Fruit fly (Drosophila melanogaster) whole organism, prepupa: ENCODE data around the gene Ppcs.
A peak's percentile ranks its signal among the peaks of the same experiment; 100 is the strongest.

Source experiments
- Blimp-1 ChIP-seq: fragments of 200-800 bp; sonication (Bioruptor generic); optimal IDR thresholded peaks from 3 replicates; lab custom pipeline; 2017; ENCODE audit warnings: missing biosample characterization, missing genetic modification characterization, mild to moderate bottlenecking, moderate library complexity, missing genetic modification reagents
- CG10631 ChIP-seq: fragments of 200-800 bp; sonication (Bioruptor generic); optimal IDR thresholded peaks from 2 replicates; lab custom pipeline; 2016; ENCODE audit warnings: missing biosample characterization, missing genetic modification characterization
- CG10669 ChIP-seq: fragments of 200-800 bp; sonication (Bioruptor generic); optimal IDR thresholded peaks from 3 replicates; lab custom pipeline; 2018; ENCODE audit warnings: missing biosample characterization, mild to moderate bottlenecking, missing genetic modification characterization, moderate library complexity
- CG11294 ChIP-seq: fragments of 200-800 bp; sonication (Bioruptor generic); IDR thresholded peaks from 2 replicates; pipeline ENCODE4 v1.3.6; 2022; ENCODE audit warnings: missing biosample characterization, missing genetic modification characterization
- CG11762 ChIP-seq: fragments of 200-800 bp; sonication (Bioruptor generic); optimal IDR thresholded peaks from 3 replicates; lab custom pipeline; 2016; ENCODE audit warnings: missing biosample characterization, missing genetic modification characterization; ENCODE audit not compliant: insufficient read depth
- CG11902 ChIP-seq: fragments of 200-800 bp; sonication (Bioruptor generic); optimal IDR thresholded peaks from 3 replicates; lab custom pipeline; 2016; ENCODE audit warnings: missing biosample characterization, missing genetic modification characterization
- CG1621 ChIP-seq: fragments of 200-800 bp; sonication (Bioruptor generic); optimal IDR thresholded peaks from 3 replicates; lab custom pipeline; 2018; ENCODE audit warnings: missing biosample characterization, mild to moderate bottlenecking, missing genetic modification characterization
- CG16779 ChIP-seq: fragments of 200-800 bp; sonication (Bioruptor generic); optimal IDR thresholded peaks from 3 replicates; lab custom pipeline; 2017; ENCODE audit warnings: missing biosample characterization, mild to moderate bottlenecking, missing genetic modification characterization
- CG3032 ChIP-seq: fragments of 200-800 bp; optimal IDR thresholded peaks from 2 replicates; lab custom pipeline; 2019; ENCODE audit warnings: missing biosample characterization, mild to moderate bottlenecking, missing genetic modification characterization, moderate library complexity
- CG32006 ChIP-seq: fragments of 200-800 bp; sonication (Bioruptor generic); optimal IDR thresholded peaks from 3 replicates; lab custom pipeline; 2017; ENCODE audit warnings: missing biosample characterization, mild to moderate bottlenecking, missing genetic modification characterization
- CG3919 ChIP-seq: fragments of 200-800 bp; sonication (Bioruptor generic); optimal IDR thresholded peaks from 3 replicates; lab custom pipeline; 2016; ENCODE audit warnings: missing biosample characterization, missing genetic modification characterization
- CG4318 ChIP-seq: fragments of 200-800 bp; sonication (Bioruptor generic); optimal IDR thresholded peaks from 3 replicates; lab custom pipeline; 2017; ENCODE audit warnings: missing biosample characterization, mild to moderate bottlenecking, missing genetic modification characterization
- CG6276 ChIP-seq: fragments of 200-800 bp; sonication (Bioruptor generic); optimal IDR thresholded peaks from 2 replicates; lab custom pipeline; 2017; ENCODE audit warnings: missing biosample characterization, mild to moderate bottlenecking, missing genetic modification characterization
- CG6792 ChIP-seq: fragments of 200-800 bp; sonication (Bioruptor generic); optimal IDR thresholded peaks from 3 replicates; lab custom pipeline; 2016; ENCODE audit warnings: missing biosample characterization, missing genetic modification characterization
- CG6808 ChIP-seq: fragments of 200-800 bp; sonication (Bioruptor generic); optimal IDR thresholded peaks from 3 replicates; lab custom pipeline; 2017; ENCODE audit warnings: missing biosample characterization, missing genetic modification characterization, mild to moderate bottlenecking, moderate library complexity, missing genetic modification reagents
- CG6854 ChIP-seq: fragments of 200-800 bp; sonication (Bioruptor generic); optimal IDR thresholded peaks from 2 replicates; lab custom pipeline; 2017; ENCODE audit warnings: missing biosample characterization, mild to moderate bottlenecking, missing genetic modification characterization
- CG7368 ChIP-seq: fragments of 200-800 bp; sonication (Bioruptor generic); optimal IDR thresholded peaks from 3 replicates; lab custom pipeline; 2016; ENCODE audit warnings: missing biosample characterization, missing genetic modification characterization
- CG8119 ChIP-seq: fragments of 200-800 bp; sonication (Bioruptor generic); IDR thresholded peaks from 3 replicates; pipeline ENCODE4 v1.3.6; 2022; ENCODE audit warnings: missing biosample characterization, missing genetic modification characterization
- CG8319 ChIP-seq: fragments of 200-800 bp; sonication (Bioruptor generic); optimal IDR thresholded peaks from 3 replicates; lab custom pipeline; 2016; ENCODE audit warnings: missing biosample characterization, missing genetic modification characterization
- CG9139 ChIP-seq: fragments of 200-800 bp; sonication (Bioruptor generic); optimal IDR thresholded peaks from 3 replicates; lab custom pipeline; 2017; ENCODE audit warnings: missing biosample characterization, mild to moderate bottlenecking, missing genetic modification characterization
- Eip75B ChIP-seq: fragments of 200-800 bp; sonication (Bioruptor generic); optimal IDR thresholded peaks from 3 replicates; lab custom pipeline; 2016; ENCODE audit warnings: missing biosample characterization, missing genetic modification characterization
- Eip78C ChIP-seq: fragments of 200-800 bp; sonication (Bioruptor generic); peaks from one replicate; lab custom pipeline; 2016; ENCODE audit warnings: missing biosample characterization, missing genetic modification characterization
- Ets21C ChIP-seq: fragments of 200-800 bp; sonication (Bioruptor generic); optimal IDR thresholded peaks from 3 replicates; lab custom pipeline; 2016; ENCODE audit warnings: missing biosample characterization, missing genetic modification characterization
- Ets96B ChIP-seq: fragments of 200-800 bp; optimal IDR thresholded peaks from 2 replicates; lab custom pipeline; 2019; ENCODE audit warnings: missing biosample characterization, mild to moderate bottlenecking, missing genetic modification characterization, moderate library complexity
- Gug ChIP-seq: fragments of 200-800 bp; sonication (Bioruptor generic); IDR thresholded peaks from 2 replicates; pipeline ENCODE4 v1.3.6; 2022; ENCODE audit warnings: missing biosample characterization, missing genetic modification characterization
- Hr38 ChIP-seq: sonication (Bioruptor generic); optimal IDR thresholded peaks from 2 replicates; lab custom pipeline; 2016; ENCODE audit warnings: missing biosample characterization, missing genetic modification characterization
- Hr39 ChIP-seq: fragments of 200-800 bp; sonication (Bioruptor generic); optimal IDR thresholded peaks from 2 replicates; lab custom pipeline; 2016; ENCODE audit warnings: missing biosample characterization, missing genetic modification characterization
- Hr4 ChIP-seq: fragments of 200-800 bp; sonication (Bioruptor generic); optimal IDR thresholded peaks from 3 replicates; lab custom pipeline; 2016; ENCODE audit warnings: missing biosample characterization, missing genetic modification characterization
- OdsH ChIP-seq: fragments of 200-800 bp; sonication (Bioruptor generic); optimal IDR thresholded peaks from 3 replicates; lab custom pipeline; 2016; ENCODE audit warnings: missing biosample characterization, missing genetic modification characterization
- Smox ChIP-seq: fragments of 200-800 bp; sonication (Bioruptor generic); optimal IDR thresholded peaks from 3 replicates; lab custom pipeline; 2016; ENCODE audit warnings: missing biosample characterization, missing genetic modification characterization
- Sox102F ChIP-seq: fragments of 200-800 bp; sonication (Bioruptor generic); optimal IDR thresholded peaks from 2 replicates; lab custom pipeline; 2016; ENCODE audit warnings: missing biosample characterization, mild to moderate bottlenecking, missing genetic modification characterization
- Sox14 ChIP-seq: fragments of 200-800 bp; sonication (Bioruptor generic); optimal IDR thresholded peaks from 3 replicates; lab custom pipeline; 2016; ENCODE audit warnings: missing biosample characterization, missing genetic modification characterization
- Sox15 ChIP-seq: fragments of 200-800 bp; sonication (Bioruptor generic); optimal IDR thresholded peaks from 3 replicates; lab custom pipeline; 2016; ENCODE audit warnings: missing biosample characterization, missing genetic modification characterization
- achi ChIP-seq: fragments of 200-800 bp; sonication (Bioruptor generic); optimal IDR thresholded peaks from 3 replicates; lab custom pipeline; 2016; ENCODE audit warnings: missing biosample characterization, missing genetic modification characterization
- acj6 ChIP-seq: fragments of 200-800 bp; sonication (Bioruptor generic); optimal IDR thresholded peaks from 3 replicates; lab custom pipeline; 2016; ENCODE audit warnings: missing biosample characterization, missing genetic modification characterization
- cyc ChIP-seq: fragments of 200-800 bp; sonication (Bioruptor generic); optimal IDR thresholded peaks from 3 replicates; lab custom pipeline; 2016; ENCODE audit warnings: missing biosample characterization, missing genetic modification characterization
- dac ChIP-seq: fragments of 200-800 bp; sonication (Bioruptor generic); optimal IDR thresholded peaks from 2 replicates; lab custom pipeline; 2017; ENCODE audit warnings: missing biosample characterization, mild to moderate bottlenecking, missing genetic modification characterization
- dsx ChIP-seq: fragments of 200-800 bp; optimal IDR thresholded peaks from 3 replicates; lab custom pipeline; 2019; ENCODE audit warnings: missing biosample characterization, mild to moderate bottlenecking, missing genetic modification characterization, moderate library complexity; ENCODE audit not compliant: poor library complexity, severe bottlenecking
- esn ChIP-seq: fragments of 200-800 bp; sonication (Bioruptor generic); optimal IDR thresholded peaks from 2 replicates; lab custom pipeline; 2016; ENCODE audit warnings: missing biosample characterization, mild to moderate bottlenecking, missing genetic modification characterization, moderate library complexity
- fd59A ChIP-seq: fragments of 200-800 bp; sonication (Bioruptor generic); optimal IDR thresholded peaks from 2 replicates; lab custom pipeline; 2017; ENCODE audit warnings: missing biosample characterization, mild to moderate bottlenecking, missing genetic modification characterization, missing genetic modification reagents
- fd85E ChIP-seq: fragments of 200-800 bp; sonication (Bioruptor generic); optimal IDR thresholded peaks from 3 replicates; lab custom pipeline; 2016; ENCODE audit warnings: missing biosample characterization, missing genetic modification characterization
- lz ChIP-seq: fragments of 200-800 bp; sonication (Bioruptor generic); optimal IDR thresholded peaks from 3 replicates; lab custom pipeline; 2016; ENCODE audit warnings: missing biosample characterization, missing genetic modification characterization
- net ChIP-seq: fragments of 200-800 bp; sonication (Bioruptor generic); optimal IDR thresholded peaks from 3 replicates; lab custom pipeline; 2016; ENCODE audit warnings: missing biosample characterization, missing genetic modification characterization
- salr ChIP-seq, 2 experiments: fragments of 200-800 bp; sonication (Bioruptor generic); optimal IDR thresholded peaks; 3 replicates each; lab custom pipeline; 2016 to 2018; ENCODE audit warnings: missing biosample characterization in 2 of 2, missing genetic modification characterization in 2 of 2, mild to moderate bottlenecking in 1 of 2
- spab ChIP-seq: fragments of 200-800 bp; sonication (Bioruptor generic); optimal IDR thresholded peaks from 2 replicates; lab custom pipeline; 2017; ENCODE audit warnings: missing biosample characterization, mild to moderate bottlenecking, missing genetic modification characterization, missing genetic modification reagents
- svp ChIP-seq: fragments of 200-800 bp; sonication (Bioruptor generic); peaks from one replicate; lab custom pipeline; 2016; ENCODE audit warnings: missing biosample characterization, missing genetic modification characterization
- topi ChIP-seq: fragments of 200-800 bp; sonication (Bioruptor generic); optimal IDR thresholded peaks from 3 replicates; lab custom pipeline; 2016; ENCODE audit warnings: missing biosample characterization, missing genetic modification characterization
- vri ChIP-seq: fragments of 200-800 bp; sonication (Bioruptor generic); optimal IDR thresholded peaks from 3 replicates; lab custom pipeline; 2016; ENCODE audit warnings: missing biosample characterization, mild to moderate bottlenecking, missing genetic modification characterization

Ppcs gene

DNA sequence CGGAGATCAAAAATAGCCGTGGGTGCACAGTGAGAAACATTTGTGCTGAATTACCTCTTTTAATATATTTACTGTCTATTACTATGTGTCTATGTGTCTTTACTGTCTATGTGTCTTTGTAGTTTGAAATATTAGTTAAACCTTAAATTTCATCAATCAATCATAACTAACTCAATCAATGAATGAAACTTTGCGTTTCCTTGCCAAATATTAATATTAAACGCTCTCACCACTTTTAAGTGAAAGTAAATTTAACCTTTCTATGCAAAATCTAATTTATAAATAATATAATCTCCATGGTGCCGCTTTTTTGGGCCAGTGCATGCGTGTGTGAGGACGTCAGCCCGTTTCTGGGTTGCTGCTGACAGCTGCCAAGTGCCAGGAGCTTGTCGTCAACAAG lies 33.5 kb upstream of the Ppcs start (continued):
- peak; percentile 61 for TF ChIP-seq CG7368
- peak; percentile 66 for TF ChIP-seq fd59A (GFP tag; lab: Kevin White, UChicago)
- TF ChIP-seq dac (GFP tag; lab: Kevin White, UChicago) = peak; percentile 43
- TF ChIP-seq topi = peak; percentile 70
- peak; percentile 80 for TF ChIP-seq CG3919
- TF ChIP-seq Gug (GFP tag; lab: Robert Waterston, UW) = peak; percentile 60
- TF ChIP-seq CG10631 = peak; percentile 67
- TF ChIP-seq cyc = peak; percentile 65

- TF ChIP-seq acj6 (peak; percentile 53), CG9139 (GFP tag; lab: Kevin White, UChicago) (peak; percentile 28), CG3919 (peak; percentile 16), Sox14 (GFP tag; lab: Kevin White, UChicago) (peak; percentile 76), CG16779 (tag; lab: Kevin White, UChicago) (no peak), vri (peak; percentile 97), fd59A (GFP tag; lab: Kevin White, UChicago) (peak; percentile 11), net (GFP tag; lab: Kevin White, UChicago) (peak; percentile 34), dsx (GFP tag; lab: Kevin White, UChicago) (peak; percentile 23), lz (GFP tag; lab: Kevin White, UChicago) (peak; percentile 66), CG11762 (no peak), salr (GFP tag; optimal IDR thresholded peaks at IDR 0.05; lab: Kevin White, UChicago) (no peak), OdsH (GFP tag; lab: Kevin White, UChicago) (peak; percentile 70), Smox (no peak), Ets96B (tag; lab: Kevin White, UChicago) (peak; percentile 46), CG10669 (no peak), CG3032 (peak; percentile 48), CG6854 (GFP tag; lab: Kevin White, UChicago) (no peak), Sox15 (GFP tag; lab: Kevin White, UChicago) (no peak), CG11294 (GFP tag; lab: Robert Waterston, UW) (no peak; the same call in 1 of the 2 replicates), CG6276 (GFP tag; lab: Kevin White, UChicago) (no peak), Hr39 (GFP tag; lab: Kevin White, UChicago) (peak; percentile 62), CG1621 (tag; lab: Kevin White, UChicago) (peak; percentile 33), CG32006 (GFP tag; lab: Kevin White, UChicago) (no peak), esn (peak; percentile 74), dac (GFP tag; lab: Kevin White, UChicago) (no peak), Ets21C (GFP tag; lab: Kevin White, UChicago) (peak; percentile 45), spab (GFP tag; lab: Kevin White, UChicago) (no peak), CG6808 (no peak), cyc (peak; percentile 39), CG7368 (peak; percentile 20), svp (peak; percentile 79), Eip75B (peak; percentile 68), CG6792 (GFP tag; lab: Kevin White, UChicago) (peak; percentile 51), Sox102F (peak; percentile 68), CG8119 (GFP tag; lab: Robert Waterston, UW) (no peak; the same call in 1 of the 3 replicates), Eip78C (GFP tag; lab: Kevin White, UChicago) (peak; percentile 88), achi (GFP tag; lab: Kevin White, UChicago) (peak; percentile 58), fd85E (GFP tag; lab: Kevin White, UChicago) (no peak), Blimp-1 (GFP tag; lab: Kevin White, UChicago) (peak; percentile 89), CG8319 (GFP tag; lab: Kevin White, UChicago) (no peak), CG11902 (GFP tag; lab: Kevin White, UChicago) (no peak), Hr4 (GFP tag; lab: Kevin White, UChicago) (peak; percentile 73), CG4318 (GFP tag; lab: Kevin White, UChicago) (peak; percentile 2), CG10631 (no peak), topi (peak; percentile 57), Hr38 (GFP tag; lab: Kevin White, UChicago) (no peak), Gug (GFP tag; lab: Robert Waterston, UW) (no peak)
Measured at dm6 chr3R:19180263-19180893, 32.7 kb upstream of the Ppcs start, which contains the start of the genes CG5555 and myd. CG5555 (minus strand) TSS chr3R:19180538. myd (plus strand) TSS chr3R:19180659.
